Fruit fly (Drosophila melanogaster): ENCODE data around the gene obst-I.

Gene obst-I

DNA sequence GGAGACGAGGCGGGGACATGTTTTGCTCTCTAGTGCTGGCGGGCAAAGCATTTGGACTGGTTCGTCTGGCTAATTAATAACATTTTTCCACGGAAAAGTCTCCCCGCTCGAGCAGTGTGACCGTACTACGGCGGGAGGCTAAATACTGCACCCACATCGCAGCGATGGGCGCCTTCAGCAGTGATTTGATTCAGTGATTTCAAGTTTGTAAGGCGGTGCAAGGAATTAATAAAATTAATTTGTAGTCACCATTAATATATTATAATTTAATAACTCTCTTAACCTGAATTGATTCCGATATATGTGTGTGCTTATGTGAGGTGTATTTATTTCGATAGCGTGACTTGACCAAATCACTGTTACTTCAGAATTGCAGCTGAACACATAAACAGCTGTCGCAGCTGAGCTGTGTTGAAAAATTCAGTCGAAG, 5.1 kb upstream of the obst-I start, which contains the start of the genes oxt and CG13807 (continued):
- TF ChIP-seq Dfd (GFP tag; optimal IDR thresholded peaks at IDR 0.05) = no peak
- TF ChIP-seq HLH54F (GFP tag; optimal IDR thresholded peaks at IDR 0.05) = peak; percentile 58
- TF ChIP-seq gsb-n (tag; optimal IDR thresholded peaks at IDR 0.05) = peak; percentile 81
- peak; percentile 62 for TF ChIP-seq CG8281 (tag; optimal IDR thresholded peaks at IDR 0.05)
- peak; percentile 83 for TF ChIP-seq tap (tag; optimal IDR thresholded peaks at IDR 0.05)
- peak; percentile 82 for TF ChIP-seq CG18011 (GFP tag; optimal IDR thresholded peaks at IDR 0.05)
- TF ChIP-seq Med (GFP tag) = peak; percentile 89
- TF ChIP-seq eyg (GFP tag; optimal IDR thresholded peaks at IDR 0.05) = no peak
- peak; percentile 78 for TF ChIP-seq CG10979 (tag; optimal IDR thresholded peaks at IDR 0.05)
- TF ChIP-seq Tbp (GFP tag; optimal IDR thresholded peaks at IDR 0.05) = no peak
- TF ChIP-seq CG8359 (GFP tag; optimal IDR thresholded peaks at IDR 0.05; ENCODE audit: borderline replicate concordance) = peak; percentile 44
- peak; percentile 69 for TF ChIP-seq ap (GFP tag; IDR thresholded peaks at IDR 0.05)
- no peak for TF ChIP-seq CG9876 (GFP tag; optimal IDR thresholded peaks at IDR 0.05)
- TF ChIP-seq Sin3A (optimal IDR thresholded peaks at IDR 0.05) = peak; percentile 68
- peak; percentile 84 to 95 for TF ChIP-seq crp (GFP tag; optimal IDR thresholded peaks at IDR 0.05)
- peak; percentile 71 for TF ChIP-seq CG3407 (GFP tag; optimal IDR thresholded peaks at IDR 0.05)
- peak; percentile 87 for TF ChIP-seq Mrtf (GFP tag; IDR thresholded peaks at IDR 0.05)
- no peak for TF ChIP-seq Neu2 (GFP tag; optimal IDR thresholded peaks at IDR 0.05; ENCODE audit: borderline replicate concordance)
- TF ChIP-seq pnt (GFP tag; optimal IDR thresholded peaks at IDR 0.05) = peak; percentile 58
- TF ChIP-seq dati (GFP tag; IDR thresholded peaks at IDR 0.05) = 0 out of 2 replicates have a peak, but pooled peaks have one; percentile 35
- TF ChIP-seq gro (GFP tag; optimal IDR thresholded peaks at IDR 0.05) = peak; percentile 77
- peak; percentile 90 for TF ChIP-seq CG1233 (GFP tag; optimal IDR thresholded peaks at IDR 0.05)
- peak; percentile 92 for TF ChIP-seq NfI (GFP tag; optimal IDR thresholded peaks at IDR 0.05)
- no peak for TF ChIP-seq cg (GFP tag; optimal IDR thresholded peaks at IDR 0.05)
- TF ChIP-seq CG10654 (GFP tag; optimal IDR thresholded peaks at IDR 0.05) = peak; percentile 66
- no peak for TF ChIP-seq bigmax (GFP tag; optimal IDR thresholded peaks at IDR 0.05)
- peak; percentile 82 for TF ChIP-seq CG4820 (GFP tag; optimal IDR thresholded peaks at IDR 0.05)
- TF ChIP-seq CG31224 (GFP tag; IDR thresholded peaks at IDR 0.05) = peak; percentile 77
- peak; percentile 81 for TF ChIP-seq chm (GFP tag; IDR thresholded peaks at IDR 0.05)
- peak; percentile 96 for TF ChIP-seq sens (GFP tag)
- TF ChIP-seq zen2 (GFP tag; IDR thresholded peaks at IDR 0.05; ENCODE audit: partially characterized antibody) = no peak
- 0 out of 2 replicates have a peak, but pooled peaks have one; percentile 16 for TF ChIP-seq bbx (GFP tag; IDR thresholded peaks at IDR 0.05; ENCODE audit: partially characterized antibody)
- TF ChIP-seq HLH4C (GFP tag; IDR thresholded peaks at IDR 0.05; ENCODE audit: partially characterized antibody) = no peak
- TF ChIP-seq kay (GFP tag; optimal IDR thresholded peaks at IDR 0.05) = peak; percentile 72
- TF ChIP-seq zf30C (GFP tag; optimal IDR thresholded peaks at IDR 0.05) = no peak
- TF ChIP-seq CG1792 (GFP tag; optimal IDR thresholded peaks at IDR 0.05) = no peak
- peak; percentile 57 for TF ChIP-seq gt (GFP tag; IDR thresholded peaks at IDR 0.05)
- peak; percentile 76 for TF ChIP-seq dimm (GFP tag; IDR thresholded peaks at IDR 0.05)
- TF ChIP-seq NFAT (GFP tag; IDR thresholded peaks at IDR 0.05) = peak; percentile 83
- TF ChIP-seq jigr1 (GFP tag; IDR thresholded peaks at IDR 0.05) = peak; percentile 57; the same call in 1 of the 3 replicates
- no peak for TF ChIP-seq CG8944 (GFP tag; optimal IDR thresholded peaks at IDR 0.05)
- TF ChIP-seq nau (GFP tag; optimal IDR thresholded peaks at IDR 0.05) = no peak
- peak; percentile 86 for TF ChIP-seq CG32772 (GFP tag; IDR thresholded peaks at IDR 0.05)
- TF ChIP-seq CG13424 (tag; optimal IDR thresholded peaks at IDR 0.05) = peak; percentile 93
- peak; percentile 80 for TF ChIP-seq CG5245 (GFP tag; optimal IDR thresholded peaks at IDR 0.05)
- peak; percentile 81 for TF ChIP-seq CG13296 (GFP tag; optimal IDR thresholded peaks at IDR 0.05)
- TF ChIP-seq PHDP (tag; optimal IDR thresholded peaks at IDR 0.05) = peak; percentile 92
- TF ChIP-seq Gsc (GFP tag; IDR thresholded peaks at IDR 0.05) = peak; percentile 45
- TF ChIP-seq CG2202 (tag; optimal IDR thresholded peaks at IDR 0.05) = peak; percentile 65
- peak; percentile 89 for TF ChIP-seq CG14710 (tag; optimal IDR thresholded peaks at IDR 0.05)
- peak; percentile 88 for TF ChIP-seq CG11247 (GFP tag; IDR thresholded peaks at IDR 0.05)

All from whole organism, embryonic.